Fruit fly (Drosophila melanogaster): Measurements from ENCODE around the gene CG31145.

The CG31145 gene

dm6 chr3R:23657357-23658318 is 11.8 kb downstream of the CG31145 start (continued):
- peak; percentile 37 for TF ChIP-seq CG7786 (GFP tag; optimal IDR thresholded peaks at IDR 0.05)
- no peak for TF ChIP-seq MBD-R2 (GFP tag; IDR thresholded peaks at IDR 0.05)
- TF ChIP-seq CG13894 (tag; optimal IDR thresholded peaks at IDR 0.05) = no peak
- TF ChIP-seq CG34224 (GFP tag; IDR thresholded peaks at IDR 0.05; ENCODE audit: partially characterized antibody) = no peak
- TF ChIP-seq CG12391 (tag; optimal IDR thresholded peaks at IDR 0.05) = peak; percentile 42
- no peak for TF ChIP-seq Chrac-16 (GFP tag; optimal IDR thresholded peaks at IDR 0.05)
- TF ChIP-seq CG7556 (GFP tag; optimal IDR thresholded peaks at IDR 0.05) = peak; percentile 78
- no peak for TF ChIP-seq CG16779 (GFP tag; IDR thresholded peaks at IDR 0.05)
- TF ChIP-seq klu (GFP tag; IDR thresholded peaks at IDR 0.05) = no peak
- TF ChIP-seq CG32767 (GFP tag; IDR thresholded peaks at IDR 0.05) = peak; percentile 50; the same call in 1 of the 2 replicates
- TF ChIP-seq mirr (GFP tag; optimal IDR thresholded peaks at IDR 0.05) = peak; percentile 76
- peak; percentile 19 for TF ChIP-seq btn (GFP tag; optimal IDR thresholded peaks at IDR 0.05)
- TF ChIP-seq CG6272 (GFP tag; IDR thresholded peaks at IDR 0.05) = no peak
- no peak for TF ChIP-seq CG9215 (GFP tag; IDR thresholded peaks at IDR 0.05)
- TF ChIP-seq Hmx (GFP tag; optimal IDR thresholded peaks at IDR 0.05) = no peak
- peak; percentile 50 for TF ChIP-seq CG12744 (GFP tag; optimal IDR thresholded peaks at IDR 0.05)
- TF ChIP-seq nerfin-2 (GFP tag; IDR thresholded peaks at IDR 0.05; ENCODE audit: partially characterized antibody) = 0 out of 2 replicates have a peak, but pooled peaks have one; percentile 11
- peak; percentile 83 for TF ChIP-seq Mes4 (GFP tag; optimal IDR thresholded peaks at IDR 0.05)
- peak; percentile 43 for TF ChIP-seq CG17912 (GFP tag; optimal IDR thresholded peaks at IDR 0.05)
- TF ChIP-seq her (GFP tag; optimal IDR thresholded peaks at IDR 0.05) = peak; percentile 79
- no peak for TF ChIP-seq BEAF-32 (GFP tag; optimal IDR thresholded peaks at IDR 0.05)
- peak; percentile 38 for TF ChIP-seq CG7928 (GFP tag; optimal IDR thresholded peaks at IDR 0.05)
- TF ChIP-seq CG14965 (GFP tag; optimal IDR thresholded peaks at IDR 0.05; ENCODE audit: borderline replicate concordance) = peak; percentile 72
- peak; percentile 86 for TF ChIP-seq CG17568 (GFP tag; optimal IDR thresholded peaks at IDR 0.05)
- peak; percentile 86 for TF ChIP-seq org-1 (GFP tag; optimal IDR thresholded peaks at IDR 0.05)
- peak; percentile 95 for TF ChIP-seq CG33557 (GFP tag; optimal IDR thresholded peaks at IDR 0.05)
- TF ChIP-seq CG8924 (tag; optimal IDR thresholded peaks at IDR 0.05) = peak; percentile 63
- peak; percentile 47; the same call in 1 of the 2 replicates for TF ChIP-seq sob (GFP tag; IDR thresholded peaks at IDR 0.05)
- peak; percentile 80 for TF ChIP-seq CG15011 (GFP tag; optimal IDR thresholded peaks at IDR 0.05)
- TF ChIP-seq GATAe (GFP tag; conservative IDR thresholded peaks at IDR 0.05) = no peak
- TF ChIP-seq da (GFP tag; optimal IDR thresholded peaks at IDR 0.05) = peak; percentile 39
- no peak for TF ChIP-seq fd3F (GFP tag; optimal IDR thresholded peaks at IDR 0.05)
- TF ChIP-seq tin (GFP tag; optimal IDR thresholded peaks at IDR 0.05) = no peak
- TF ChIP-seq CG14014 (GFP tag; IDR thresholded peaks at IDR 0.05) = peak; percentile 36; the same call in 1 of the 2 replicates
- TF ChIP-seq fru (optimal IDR thresholded peaks at IDR 0.05) = no peak
- peak; percentile 92 for TF ChIP-seq CG6813 (GFP tag; optimal IDR thresholded peaks at IDR 0.05)
- peak; percentile 42 for TF ChIP-seq CG12659 (GFP tag; optimal IDR thresholded peaks at IDR 0.05)
- no peak for TF ChIP-seq CG30403 (GFP tag; optimal IDR thresholded peaks at IDR 0.05)
- TF ChIP-seq CG18599 (GFP tag; optimal IDR thresholded peaks at IDR 0.05) = peak; percentile 82
- TF ChIP-seq CG12071 (GFP tag; optimal IDR thresholded peaks at IDR 0.05) = peak; percentile 55
- TF ChIP-seq CG18011 (GFP tag; optimal IDR thresholded peaks at IDR 0.05) = peak; percentile 6
- TF ChIP-seq otp (GFP tag; IDR thresholded peaks at IDR 0.05) = peak; percentile 65; the same call in 1 of the 3 replicates
- peak; percentile 22 for TF ChIP-seq CG1792 (GFP tag; optimal IDR thresholded peaks at IDR 0.05)
- TF ChIP-seq Fer3 (tag; optimal IDR thresholded peaks at IDR 0.05) = peak; percentile 10
- peak; percentile 37 for TF ChIP-seq pnt (GFP tag; optimal IDR thresholded peaks at IDR 0.05)
- TF ChIP-seq Meics (GFP tag; optimal IDR thresholded peaks at IDR 0.05) = peak; percentile 24
- no peak for TF ChIP-seq HLH54F (GFP tag; optimal IDR thresholded peaks at IDR 0.05)
- peak; percentile 82 for TF ChIP-seq Med (GFP tag)

Data from whole organism, embryonic.